Fruit fly (Drosophila melanogaster) whole organism, prepupa: Measurements from ENCODE around the gene Rgl.
A peak's percentile ranks its signal among the peaks of the same experiment; 100 is the strongest.

Source experiments
- CG10669 ChIP-seq: fragments of 200-800 bp; sonication (Bioruptor generic); optimal IDR thresholded peaks from 3 replicates; lab custom pipeline; 2018; ENCODE audit warnings: missing biosample characterization, mild to moderate bottlenecking, missing genetic modification characterization, moderate library complexity
- CG11294 ChIP-seq: fragments of 200-800 bp; sonication (Bioruptor generic); IDR thresholded peaks from 2 replicates; pipeline ENCODE4 v1.3.6; 2022; ENCODE audit warnings: missing biosample characterization, missing genetic modification characterization
- CG11762 ChIP-seq: fragments of 200-800 bp; sonication (Bioruptor generic); optimal IDR thresholded peaks from 3 replicates; lab custom pipeline; 2016; ENCODE audit warnings: missing biosample characterization, missing genetic modification characterization; ENCODE audit not compliant: insufficient read depth
- CG11902 ChIP-seq: fragments of 200-800 bp; sonication (Bioruptor generic); optimal IDR thresholded peaks from 3 replicates; lab custom pipeline; 2016; ENCODE audit warnings: missing biosample characterization, missing genetic modification characterization
- CG15336 ChIP-seq: fragments of 200-800 bp; sonication (Bioruptor generic); IDR thresholded peaks from 2 replicates; pipeline ENCODE4 v1.3.6; 2022; ENCODE audit warnings: missing biosample characterization, missing genetic modification characterization
- CG1621 ChIP-seq: fragments of 200-800 bp; sonication (Bioruptor generic); optimal IDR thresholded peaks from 3 replicates; lab custom pipeline; 2018; ENCODE audit warnings: missing biosample characterization, mild to moderate bottlenecking, missing genetic modification characterization
- CG16779 ChIP-seq: fragments of 200-800 bp; sonication (Bioruptor generic); optimal IDR thresholded peaks from 3 replicates; lab custom pipeline; 2017; ENCODE audit warnings: missing biosample characterization, mild to moderate bottlenecking, missing genetic modification characterization
- CG3032 ChIP-seq: fragments of 200-800 bp; optimal IDR thresholded peaks from 2 replicates; lab custom pipeline; 2019; ENCODE audit warnings: missing biosample characterization, mild to moderate bottlenecking, missing genetic modification characterization, moderate library complexity
- CG31627 ChIP-seq: fragments of 200-800 bp; sonication (Bioruptor generic); optimal IDR thresholded peaks from 3 replicates; lab custom pipeline; 2016; ENCODE audit warnings: missing biosample characterization, missing genetic modification characterization
- CG32006 ChIP-seq: fragments of 200-800 bp; sonication (Bioruptor generic); optimal IDR thresholded peaks from 3 replicates; lab custom pipeline; 2017; ENCODE audit warnings: missing biosample characterization, mild to moderate bottlenecking, missing genetic modification characterization
- CG34406 ChIP-seq: fragments of 200-800 bp; sonication (Bioruptor generic); optimal IDR thresholded peaks from 3 replicates; lab custom pipeline; 2016; ENCODE audit warnings: missing biosample characterization, missing genetic modification characterization
- CG3919 ChIP-seq: fragments of 200-800 bp; sonication (Bioruptor generic); optimal IDR thresholded peaks from 3 replicates; lab custom pipeline; 2016; ENCODE audit warnings: missing biosample characterization, missing genetic modification characterization
- CG4318 ChIP-seq: fragments of 200-800 bp; sonication (Bioruptor generic); optimal IDR thresholded peaks from 3 replicates; lab custom pipeline; 2017; ENCODE audit warnings: missing biosample characterization, mild to moderate bottlenecking, missing genetic modification characterization
- CG6163 ChIP-seq: fragments of 200-800 bp; sonication (Bioruptor generic); IDR thresholded peaks from 3 replicates; pipeline ENCODE4 v1.3.6; 2022; ENCODE audit warnings: missing biosample characterization, missing genetic modification characterization
- CG6276 ChIP-seq: fragments of 200-800 bp; sonication (Bioruptor generic); optimal IDR thresholded peaks from 2 replicates; lab custom pipeline; 2017; ENCODE audit warnings: missing biosample characterization, mild to moderate bottlenecking, missing genetic modification characterization
- CG6792 ChIP-seq: fragments of 200-800 bp; sonication (Bioruptor generic); optimal IDR thresholded peaks from 3 replicates; lab custom pipeline; 2016; ENCODE audit warnings: missing biosample characterization, missing genetic modification characterization
- CG6808 ChIP-seq: fragments of 200-800 bp; sonication (Bioruptor generic); optimal IDR thresholded peaks from 3 replicates; lab custom pipeline; 2017; ENCODE audit warnings: missing biosample characterization, missing genetic modification characterization, mild to moderate bottlenecking, moderate library complexity, missing genetic modification reagents
- CG6854 ChIP-seq: fragments of 200-800 bp; sonication (Bioruptor generic); optimal IDR thresholded peaks from 2 replicates; lab custom pipeline; 2017; ENCODE audit warnings: missing biosample characterization, mild to moderate bottlenecking, missing genetic modification characterization
- CG7368 ChIP-seq: fragments of 200-800 bp; sonication (Bioruptor generic); optimal IDR thresholded peaks from 3 replicates; lab custom pipeline; 2016; ENCODE audit warnings: missing biosample characterization, missing genetic modification characterization
- CG8119 ChIP-seq: fragments of 200-800 bp; sonication (Bioruptor generic); IDR thresholded peaks from 3 replicates; pipeline ENCODE4 v1.3.6; 2022; ENCODE audit warnings: missing biosample characterization, missing genetic modification characterization
- CG8319 ChIP-seq: fragments of 200-800 bp; sonication (Bioruptor generic); optimal IDR thresholded peaks from 3 replicates; lab custom pipeline; 2016; ENCODE audit warnings: missing biosample characterization, missing genetic modification characterization
- CG9139 ChIP-seq: fragments of 200-800 bp; sonication (Bioruptor generic); optimal IDR thresholded peaks from 3 replicates; lab custom pipeline; 2017; ENCODE audit warnings: missing biosample characterization, mild to moderate bottlenecking, missing genetic modification characterization
- Eip75B ChIP-seq: fragments of 200-800 bp; sonication (Bioruptor generic); optimal IDR thresholded peaks from 3 replicates; lab custom pipeline; 2016; ENCODE audit warnings: missing biosample characterization, missing genetic modification characterization
- Eip78C ChIP-seq: fragments of 200-800 bp; sonication (Bioruptor generic); peaks from one replicate; lab custom pipeline; 2016; ENCODE audit warnings: missing biosample characterization, missing genetic modification characterization
- Eip93F ChIP-seq: fragments of 200-800 bp; sonication (Bioruptor generic); optimal IDR thresholded peaks from 2 replicates; lab custom pipeline; 2016; ENCODE audit warnings: missing biosample characterization, mild to moderate bottlenecking, missing genetic modification characterization
- Ets21C ChIP-seq: fragments of 200-800 bp; sonication (Bioruptor generic); optimal IDR thresholded peaks from 3 replicates; lab custom pipeline; 2016; ENCODE audit warnings: missing biosample characterization, missing genetic modification characterization
- Gug ChIP-seq: fragments of 200-800 bp; sonication (Bioruptor generic); IDR thresholded peaks from 2 replicates; pipeline ENCODE4 v1.3.6; 2022; ENCODE audit warnings: missing biosample characterization, missing genetic modification characterization
- Hr38 ChIP-seq: sonication (Bioruptor generic); optimal IDR thresholded peaks from 2 replicates; lab custom pipeline; 2016; ENCODE audit warnings: missing biosample characterization, missing genetic modification characterization
- Hr39 ChIP-seq: fragments of 200-800 bp; sonication (Bioruptor generic); optimal IDR thresholded peaks from 2 replicates; lab custom pipeline; 2016; ENCODE audit warnings: missing biosample characterization, missing genetic modification characterization
- Hr4 ChIP-seq: fragments of 200-800 bp; sonication (Bioruptor generic); optimal IDR thresholded peaks from 3 replicates; lab custom pipeline; 2016; ENCODE audit warnings: missing biosample characterization, missing genetic modification characterization
- Lpt ChIP-seq: fragments of 200-800 bp; sonication (Bioruptor generic); optimal IDR thresholded peaks from 3 replicates; lab custom pipeline; 2016; ENCODE audit warnings: missing biosample characterization, missing genetic modification characterization
- OdsH ChIP-seq: fragments of 200-800 bp; sonication (Bioruptor generic); optimal IDR thresholded peaks from 3 replicates; lab custom pipeline; 2016; ENCODE audit warnings: missing biosample characterization, missing genetic modification characterization
- Smox ChIP-seq: fragments of 200-800 bp; sonication (Bioruptor generic); optimal IDR thresholded peaks from 3 replicates; lab custom pipeline; 2016; ENCODE audit warnings: missing biosample characterization, missing genetic modification characterization
- Sox102F ChIP-seq: fragments of 200-800 bp; sonication (Bioruptor generic); optimal IDR thresholded peaks from 2 replicates; lab custom pipeline; 2016; ENCODE audit warnings: missing biosample characterization, mild to moderate bottlenecking, missing genetic modification characterization
- Sox15 ChIP-seq: fragments of 200-800 bp; sonication (Bioruptor generic); optimal IDR thresholded peaks from 3 replicates; lab custom pipeline; 2016; ENCODE audit warnings: missing biosample characterization, missing genetic modification characterization
- acj6 ChIP-seq: fragments of 200-800 bp; sonication (Bioruptor generic); optimal IDR thresholded peaks from 3 replicates; lab custom pipeline; 2016; ENCODE audit warnings: missing biosample characterization, missing genetic modification characterization
- cyc ChIP-seq: fragments of 200-800 bp; sonication (Bioruptor generic); optimal IDR thresholded peaks from 3 replicates; lab custom pipeline; 2016; ENCODE audit warnings: missing biosample characterization, missing genetic modification characterization
- eg ChIP-seq: fragments of 200-800 bp; sonication (Bioruptor generic); IDR thresholded peaks from 3 replicates; pipeline ENCODE4 v1.3.6; 2022; ENCODE audit warnings: missing biosample characterization, missing genetic modification characterization
- esn ChIP-seq: fragments of 200-800 bp; sonication (Bioruptor generic); optimal IDR thresholded peaks from 2 replicates; lab custom pipeline; 2016; ENCODE audit warnings: missing biosample characterization, mild to moderate bottlenecking, missing genetic modification characterization, moderate library complexity
- fd85E ChIP-seq: fragments of 200-800 bp; sonication (Bioruptor generic); optimal IDR thresholded peaks from 3 replicates; lab custom pipeline; 2016; ENCODE audit warnings: missing biosample characterization, missing genetic modification characterization
- lz ChIP-seq: fragments of 200-800 bp; sonication (Bioruptor generic); optimal IDR thresholded peaks from 3 replicates; lab custom pipeline; 2016; ENCODE audit warnings: missing biosample characterization, missing genetic modification characterization
- pdm3 ChIP-seq: fragments of 200-800 bp; sonication (Bioruptor generic); optimal IDR thresholded peaks from 3 replicates; lab custom pipeline; 2016; ENCODE audit warnings: missing biosample characterization, missing genetic modification characterization
- spab ChIP-seq: fragments of 200-800 bp; sonication (Bioruptor generic); optimal IDR thresholded peaks from 2 replicates; lab custom pipeline; 2017; ENCODE audit warnings: missing biosample characterization, mild to moderate bottlenecking, missing genetic modification characterization, missing genetic modification reagents
- svp ChIP-seq: fragments of 200-800 bp; sonication (Bioruptor generic); peaks from one replicate; lab custom pipeline; 2016; ENCODE audit warnings: missing biosample characterization, missing genetic modification characterization
- topi ChIP-seq: fragments of 200-800 bp; sonication (Bioruptor generic); optimal IDR thresholded peaks from 3 replicates; lab custom pipeline; 2016; ENCODE audit warnings: missing biosample characterization, missing genetic modification characterization
- vri ChIP-seq: fragments of 200-800 bp; sonication (Bioruptor generic); optimal IDR thresholded peaks from 3 replicates; lab custom pipeline; 2016; ENCODE audit warnings: missing biosample characterization, mild to moderate bottlenecking, missing genetic modification characterization

Gene Rgl

DNA sequence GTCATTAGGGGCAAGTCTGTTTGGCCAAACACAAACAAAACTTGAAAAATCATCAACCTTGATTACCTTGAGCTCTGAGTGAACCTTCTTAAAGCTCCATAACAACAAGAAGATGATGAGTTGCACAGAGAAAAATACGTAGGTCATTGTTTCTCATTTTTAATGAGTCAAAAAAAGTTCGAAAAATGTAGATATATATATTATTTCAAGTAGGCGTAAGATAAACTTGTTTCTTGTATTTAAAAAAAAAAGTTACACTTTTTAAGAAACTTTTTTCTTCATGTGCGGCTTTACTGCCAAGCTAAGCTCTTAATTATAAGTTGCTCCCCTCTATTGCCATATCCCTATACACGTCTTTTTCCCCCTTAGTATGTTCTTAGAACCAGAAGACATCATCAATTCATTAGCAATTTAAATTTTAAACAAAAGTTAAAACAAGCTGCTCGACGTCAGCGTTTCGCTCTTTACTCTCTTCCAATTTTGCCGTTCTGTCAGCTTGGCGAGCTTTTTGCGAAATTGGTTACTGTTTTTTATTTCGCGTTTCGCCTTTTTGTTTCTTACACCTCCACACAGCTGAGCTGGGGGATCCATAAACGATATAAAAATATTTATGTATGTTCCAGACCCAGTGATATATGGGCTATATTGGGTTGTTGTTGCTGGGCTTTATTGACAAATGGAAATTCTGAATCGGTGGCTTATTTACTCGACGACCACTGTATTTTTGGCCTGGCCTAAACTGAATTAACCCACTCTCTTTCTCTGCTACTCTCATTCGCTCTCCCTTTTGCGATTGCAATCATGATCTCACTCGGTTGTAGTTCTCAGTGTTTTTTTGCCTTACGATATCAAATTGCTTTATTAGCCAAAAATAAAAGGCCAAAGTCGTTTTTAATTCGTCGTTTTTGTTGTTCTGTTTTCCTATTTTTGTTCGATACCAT lies 1.5 kb downstream of the Rgl start (continued):
- TF ChIP-seq Sox102F (peak; percentile 31), CG4318 (GFP tag; lab: Kevin White, UChicago) (no peak), CG10669 (GFP tag; lab: Kevin White, UChicago) (peak; percentile 10), eg (GFP tag; lab: Robert Waterston, UW) (peak; percentile 66; the same call in 2 of the 3 replicates), CG11902 (GFP tag; lab: Kevin White, UChicago) (peak; percentile 14), CG8119 (GFP tag; lab: Robert Waterston, UW) (peak; percentile 43; the same call in 1 of the 3 replicates), Eip75B (GFP tag; lab: Kevin White, UChicago) (peak; percentile 55), CG9139 (no peak), Gug (GFP tag; lab: Robert Waterston, UW) (peak; percentile 46; the same call in 1 of the 2 replicates), CG32006 (peak; percentile 48), lz (GFP tag; lab: Kevin White, UChicago) (peak; percentile 41), vri (peak; percentile 52), topi (GFP tag; lab: Kevin White, UChicago) (peak; percentile 62), CG11294 (peak; percentile 54), CG16779 (tag; lab: Kevin White, UChicago) (no peak), Hr38 (GFP tag; lab: Kevin White, UChicago) (no peak), Hr39 (GFP tag; lab: Kevin White, UChicago) (peak; percentile 44), Eip93F (no peak), fd85E (GFP tag; lab: Kevin White, UChicago) (no peak), acj6 (GFP tag; lab: Kevin White, UChicago) (peak; percentile 43), esn (peak; percentile 72), CG6276 (GFP tag; lab: Kevin White, UChicago) (no peak), Sox15 (GFP tag; lab: Kevin White, UChicago) (no peak), Eip78C (GFP tag; lab: Kevin White, UChicago) (peak; percentile 85), CG8319 (GFP tag; lab: Kevin White, UChicago) (peak; percentile 33), CG15336 (GFP tag; lab: Robert Waterston, UW) (peak; percentile 68), CG1621 (tag; lab: Kevin White, UChicago) (no peak), CG6163 (GFP tag; lab: Robert Waterston, UW) (peak; percentile 70; the same call in 2 of the 3 replicates), OdsH (GFP tag; lab: Kevin White, UChicago) (peak; percentile 44), CG3919 (peak; percentile 56), Ets21C (GFP tag; lab: Kevin White, UChicago) (peak; percentile 8), CG6854 (GFP tag; lab: Kevin White, UChicago) (peak; percentile 22)
- TF ChIP-seq, all 60 proteins: peak for 42

- TF ChIP-seq CG11294 (0 out of 2 replicates have a peak, but pooled peaks have one; percentile 8), CG34406 (GFP tag; lab: Kevin White, UChicago) (no peak), CG6854 (GFP tag; lab: Kevin White, UChicago) (no peak), CG31627 (GFP tag; lab: Kevin White, UChicago) (peak; percentile 22), CG11762 (no peak), CG7368 (GFP tag; lab: Kevin White, UChicago) (no peak), CG4318 (GFP tag; lab: Kevin White, UChicago) (peak; percentile 44), Sox102F (peak; percentile 1), Hr4 (GFP tag; lab: Kevin White, UChicago) (peak; percentile 78), Lpt (peak; percentile 33), CG6808 (GFP tag; lab: Kevin White, UChicago) (no peak), CG16779 (tag; lab: Kevin White, UChicago) (no peak), CG6276 (GFP tag; lab: Kevin White, UChicago) (peak; percentile 71), CG8119 (GFP tag; lab: Robert Waterston, UW) (peak; percentile 70; the same call in 2 of the 3 replicates), acj6 (GFP tag; lab: Kevin White, UChicago) (peak; percentile 21), topi (GFP tag; lab: Kevin White, UChicago) (peak; percentile 50), cyc (no peak), CG6792 (GFP tag; lab: Kevin White, UChicago) (no peak), Smox (GFP tag; lab: Kevin White, UChicago) (peak; percentile 15), spab (GFP tag; lab: Kevin White, UChicago) (no peak), pdm3 (peak; percentile 67), Hr38 (GFP tag; lab: Kevin White, UChicago) (no peak), svp (GFP tag; lab: Kevin White, UChicago) (peak; percentile 33), CG15336 (GFP tag; lab: Robert Waterston, UW) (peak; percentile 79), Hr39 (GFP tag; lab: Kevin White, UChicago) (peak; percentile 33), CG3032 (tag; lab: Kevin White, UChicago) (no peak), esn (peak; percentile 29)
Observed at dm6 chr3L:13922023-13922652, 3.0 kb downstream of the Rgl start.
